Fruit fly (Drosophila melanogaster) whole organism, embryonic: ENCODE data around the gene alpha-Est8.
A peak's percentile ranks its signal among the peaks of the same experiment; 100 is the strongest.

Source experiments
- ATbp ChIP-seq: fragments of 200-800 bp; sonication (Bioruptor generic); optimal IDR thresholded peaks from 2 replicates; lab custom pipeline; 2017; ENCODE audit warnings: missing biosample characterization, mild to moderate bottlenecking, missing genetic modification characterization, missing genetic modification reagents
- Abd-B ChIP-seq: fragments of 200-800 bp; sonication (Bioruptor generic); optimal IDR thresholded peaks from 2 replicates; lab custom pipeline; 2018; ENCODE audit warnings: missing biosample characterization, mild to moderate bottlenecking, missing genetic modification characterization, moderate library complexity
- Ada2b ChIP-seq: fragments of 200-800 bp; sonication (Bioruptor generic); IDR thresholded peaks from 2 replicates; pipeline ENCODE4 v1.3.6; 2022; ENCODE audit warnings: missing biosample characterization, missing genetic modification characterization
- B-H1 ChIP-seq: fragments of 200-800 bp; sonication (Bioruptor generic); IDR thresholded peaks from 3 replicates; pipeline ENCODE4 v1.3.6; 2022; ENCODE audit warnings: missing biosample characterization, missing genetic modification characterization
- CG10654 ChIP-seq: fragments of 200-800 bp; sonication (Bioruptor generic); optimal IDR thresholded peaks from 2 replicates; lab custom pipeline; 2016; ENCODE audit warnings: missing biosample characterization, missing genetic modification characterization
- CG11723 ChIP-seq: fragments of 200-800 bp; sonication (Bioruptor generic); optimal IDR thresholded peaks from 2 replicates; lab custom pipeline; 2017; ENCODE audit warnings: missing biosample characterization, mild to moderate bottlenecking, missing genetic modification characterization
- CG12104 ChIP-seq: fragments of 200-800 bp; sonication (Bioruptor generic); optimal IDR thresholded peaks from 3 replicates; lab custom pipeline; 2016; ENCODE audit warnings: missing biosample characterization, missing genetic modification characterization
- CG12155 ChIP-seq: fragments of 200-800 bp; sonication (Bioruptor generic); optimal IDR thresholded peaks from 3 replicates; lab custom pipeline; 2016; ENCODE audit warnings: missing biosample characterization, missing genetic modification characterization
- CG1233 ChIP-seq: fragments of 200-800 bp; sonication (Bioruptor generic); optimal IDR thresholded peaks from 4 replicates; lab custom pipeline; 2018; ENCODE audit warnings: missing biosample characterization, mild to moderate bottlenecking, missing genetic modification characterization
- CG14441 ChIP-seq: fragments of 200-800 bp; sonication (Bioruptor generic); IDR thresholded peaks from 2 replicates; pipeline ENCODE4 v1.3.6; 2022; ENCODE audit warnings: missing biosample characterization, missing genetic modification characterization
- CG1529 ChIP-seq: fragments of 200-800 bp; sonication (Bioruptor generic); optimal IDR thresholded peaks from 3 replicates; lab custom pipeline; 2018; ENCODE audit warnings: missing biosample characterization, missing genetic modification characterization
- CG1602 ChIP-seq: fragments of 200-800 bp; sonication (Bioruptor generic); optimal IDR thresholded peaks from 3 replicates; lab custom pipeline; 2016; ENCODE audit warnings: missing biosample characterization, missing genetic modification characterization
- CG17361 ChIP-seq: fragments of 200-800 bp; sonication (Bioruptor generic); IDR thresholded peaks from 3 replicates; pipeline ENCODE4 v1.3.6; 2022; ENCODE audit warnings: missing biosample characterization, missing genetic modification characterization
- CG17912 ChIP-seq: fragments of 200-800 bp; sonication (Bioruptor generic); optimal IDR thresholded peaks from 2 replicates; lab custom pipeline; 2018; ENCODE audit warnings: missing biosample characterization, mild to moderate bottlenecking, missing genetic modification characterization
- CG30020 ChIP-seq: fragments of 200-800 bp; optimal IDR thresholded peaks from 2 replicates; lab custom pipeline; 2019; ENCODE audit warnings: missing biosample characterization, mild to moderate bottlenecking, missing genetic modification characterization, moderate library complexity
- CG31441 ChIP-seq: fragments of 200-800 bp; sonication (Bioruptor generic); IDR thresholded peaks from 2 replicates; pipeline ENCODE4 v1.3.6; 2022; ENCODE audit warnings: missing biosample characterization, missing genetic modification characterization
- CG3281 ChIP-seq: fragments of 200-800 bp; sonication (Bioruptor generic); optimal IDR thresholded peaks from 3 replicates; lab custom pipeline; 2017; ENCODE audit warnings: missing biosample characterization, mild to moderate bottlenecking, missing genetic modification characterization
- CG3407 ChIP-seq: fragments of 200-800 bp; sonication (Bioruptor generic); optimal IDR thresholded peaks from 2 replicates; lab custom pipeline; 2018; ENCODE audit warnings: missing biosample characterization, mild to moderate bottlenecking, missing genetic modification characterization
- CG34422 ChIP-seq: fragments of 200-800 bp; sonication (Bioruptor generic); IDR thresholded peaks from 3 replicates; pipeline ENCODE4 v1.3.6; 2022; ENCODE audit warnings: missing biosample characterization, missing genetic modification characterization
- CG4404 ChIP-seq: fragments of 200-800 bp; sonication (Bioruptor generic); IDR thresholded peaks from 2 replicates; pipeline ENCODE4 v1.3.6; 2022; ENCODE audit warnings: missing biosample characterization, missing genetic modification characterization
- CG5180 ChIP-seq: fragments of 200-800 bp; sonication (Bioruptor generic); optimal IDR thresholded peaks from 3 replicates; lab custom pipeline; 2017; ENCODE audit warnings: missing biosample characterization, missing genetic modification characterization, mild to moderate bottlenecking, moderate library complexity, missing genetic modification reagents
- CG6689 ChIP-seq: fragments of 200-800 bp; sonication (Bioruptor generic); IDR thresholded peaks from 2 replicates; pipeline ENCODE4 v1.3.6; 2022; ENCODE audit warnings: missing biosample characterization, missing genetic modification characterization
- CG8388 ChIP-seq: fragments of 200-800 bp; sonication (Bioruptor generic); optimal IDR thresholded peaks from 2 replicates; lab custom pipeline; 2019; ENCODE audit warnings: missing biosample characterization, mild to moderate bottlenecking, missing genetic modification characterization, moderate library complexity
- CG9437 ChIP-seq: fragments of 200-800 bp; sonication (Bioruptor generic); optimal IDR thresholded peaks from 2 replicates; lab custom pipeline; 2018; ENCODE audit warnings: missing biosample characterization, mild to moderate bottlenecking, missing genetic modification characterization
- D19A ChIP-seq: fragments of 200-800 bp; optimal IDR thresholded peaks from 3 replicates; lab custom pipeline; 2019; ENCODE audit warnings: missing biosample characterization, mild to moderate bottlenecking, missing genetic modification characterization, moderate library complexity
- H2.0 ChIP-seq: fragments of 200-800 bp; sonication (Bioruptor generic); IDR thresholded peaks from 2 replicates; pipeline ENCODE4 v1.3.6; 2022; ENCODE audit warnings: missing biosample characterization, missing genetic modification characterization
- HHEX ChIP-seq: fragments of 200-800 bp; sonication (Bioruptor generic); optimal IDR thresholded peaks from 3 replicates; lab custom pipeline; 2017; ENCODE audit warnings: missing biosample characterization, mild to moderate bottlenecking, missing genetic modification characterization, missing genetic modification reagents
- HLH54F ChIP-seq: fragments of 200-800 bp; sonication (Bioruptor generic); optimal IDR thresholded peaks from 3 replicates; lab custom pipeline; 2016; ENCODE audit warnings: missing biosample characterization, missing genetic modification characterization
- HmgD ChIP-seq: fragments of 200-800 bp; sonication (Bioruptor generic); optimal IDR thresholded peaks from 3 replicates; lab custom pipeline; 2016; ENCODE audit warnings: missing biosample characterization, missing genetic modification characterization
- Hmx ChIP-seq: fragments of 200-800 bp; sonication (Bioruptor generic); optimal IDR thresholded peaks from 2 replicates; lab custom pipeline; 2016; ENCODE audit warnings: missing biosample characterization, missing genetic modification characterization
- Hr3 ChIP-seq: fragments of 200-800 bp; sonication (Bioruptor generic); optimal IDR thresholded peaks from 3 replicates; lab custom pipeline; 2016; ENCODE audit warnings: missing biosample characterization, missing genetic modification characterization
- Max ChIP-seq: fragments of 200-800 bp; sonication (Bioruptor generic); optimal IDR thresholded peaks from 2 replicates; lab custom pipeline; 2016; ENCODE audit warnings: missing biosample characterization, mild to moderate bottlenecking, missing genetic modification characterization
- Oli ChIP-seq: fragments of 200-800 bp; sonication (Bioruptor generic); optimal IDR thresholded peaks from 2 replicates; lab custom pipeline; 2018; ENCODE audit warnings: missing biosample characterization, mild to moderate bottlenecking, missing genetic modification characterization, moderate library complexity
- Ptx1 ChIP-seq: fragments of 200-800 bp; sonication (Bioruptor generic); IDR thresholded peaks from 2 replicates; pipeline ENCODE4 v1.3.6; 2022; ENCODE audit warnings: missing biosample characterization, missing genetic modification characterization
- Sox100B ChIP-seq: fragments of 200-800 bp; sonication (Bioruptor generic); optimal IDR thresholded peaks from 3 replicates; lab custom pipeline; 2018; ENCODE audit warnings: missing biosample characterization, mild to moderate bottlenecking, missing genetic modification characterization
- Sox102F ChIP-seq: fragments of 200-800 bp; sonication (Bioruptor generic); optimal IDR thresholded peaks from 2 replicates; lab custom pipeline; 2018; ENCODE audit warnings: missing biosample characterization, mild to moderate bottlenecking, missing genetic modification characterization, moderate library complexity
- Xbp1 ChIP-seq: fragments of 200-800 bp; sonication (Bioruptor generic); optimal IDR thresholded peaks from 3 replicates; lab custom pipeline; 2016; ENCODE audit warnings: missing biosample characterization, mild to moderate bottlenecking, missing genetic modification characterization
- dmrt11E ChIP-seq: fragments of 200-800 bp; sonication (Bioruptor generic); optimal IDR thresholded peaks from 3 replicates; lab custom pipeline; 2018; ENCODE audit warnings: missing biosample characterization, mild to moderate bottlenecking, missing genetic modification characterization, moderate library complexity
- dpn ChIP-seq, 2 experiments: fragments of 200-800 bp; sonication (Bioruptor generic); optimal IDR thresholded peaks; 3 replicates each; lab custom pipeline; 2016; ENCODE audit warnings: missing biosample characterization in 2 of 2, missing genetic modification characterization in 2 of 2
- fd96Cb ChIP-seq: fragments of 200-800 bp; sonication (Bioruptor generic); optimal IDR thresholded peaks from 2 replicates; lab custom pipeline; 2018; ENCODE audit warnings: missing biosample characterization, mild to moderate bottlenecking, missing genetic modification characterization, moderate library complexity
- hkb ChIP-seq, 2 experiments: fragments of 200-800 bp in 1 of 2; fragments of >200 bp in 1 of 2; sonication (Bioruptor generic) in 1 of 2; IDR thresholded peaks in 1 of 2; optimal IDR thresholded peaks in 1 of 2; 2 replicates each; pipeline versions ENCODE4 v1.3.6 to Lab custom; 2017 to 2022; ENCODE audit warnings: missing biosample characterization in 1 of 2, missing genetic modification characterization in 1 of 2
- jumu ChIP-seq: fragments of 200-800 bp; sonication (Bioruptor generic); optimal IDR thresholded peaks from 3 replicates; lab custom pipeline; 2016; ENCODE audit warnings: missing biosample characterization, missing genetic modification characterization
- lmd ChIP-seq: fragments of 200-800 bp; sonication (Bioruptor generic); IDR thresholded peaks from 2 replicates; pipeline ENCODE4 v1.3.6; 2022; ENCODE audit warnings: missing biosample characterization, missing genetic modification characterization
- org-1 ChIP-seq: fragments of 200-800 bp; sonication (Bioruptor generic); optimal IDR thresholded peaks from 2 replicates; lab custom pipeline; 2017; ENCODE audit warnings: missing biosample characterization, missing genetic modification characterization
- otp ChIP-seq: fragments of 200-800 bp; sonication (Bioruptor generic); IDR thresholded peaks from 3 replicates; pipeline ENCODE4, ENCODE4 v1.3.6; 2022; ENCODE audit warnings: missing biosample characterization, missing genetic modification characterization
- repo ChIP-seq: fragments of 200-800 bp; sonication (Bioruptor generic); optimal IDR thresholded peaks from 2 replicates; lab custom pipeline; 2016; ENCODE audit warnings: missing biosample characterization, missing genetic modification characterization
- sc ChIP-seq, 3 experiments: fragments of >200 bp in 2 of 3; fragments of 200-800 bp in 1 of 3; sonication (Bioruptor generic) in 1 of 3; optimal IDR thresholded peaks; 2 replicates in 2 of 3; 3 replicates in 1 of 3; lab custom pipeline; 2017; ENCODE audit warnings: mild to moderate bottlenecking in 1 of 3, missing biosample characterization in 1 of 3, missing genetic modification characterization in 1 of 3, missing genetic modification reagents in 1 of 3
- sim ChIP-seq: fragments of 200-800 bp; sonication (Bioruptor generic); IDR thresholded peaks from 2 replicates; pipeline ENCODE4 v1.3.6; 2022; ENCODE audit warnings: missing biosample characterization, missing genetic modification characterization
- stc ChIP-seq: fragments of 200-800 bp; sonication (Bioruptor generic); IDR thresholded peaks from 2 replicates; pipeline ENCODE4 v1.3.6; 2022; ENCODE audit warnings: missing biosample characterization, missing genetic modification characterization
- trem ChIP-seq: fragments of 200-800 bp; optimal IDR thresholded peaks from 3 replicates; lab custom pipeline; 2019; ENCODE audit warnings: missing biosample characterization, mild to moderate bottlenecking, missing genetic modification characterization, moderate library complexity

Gene alpha-Est8

DNA sequence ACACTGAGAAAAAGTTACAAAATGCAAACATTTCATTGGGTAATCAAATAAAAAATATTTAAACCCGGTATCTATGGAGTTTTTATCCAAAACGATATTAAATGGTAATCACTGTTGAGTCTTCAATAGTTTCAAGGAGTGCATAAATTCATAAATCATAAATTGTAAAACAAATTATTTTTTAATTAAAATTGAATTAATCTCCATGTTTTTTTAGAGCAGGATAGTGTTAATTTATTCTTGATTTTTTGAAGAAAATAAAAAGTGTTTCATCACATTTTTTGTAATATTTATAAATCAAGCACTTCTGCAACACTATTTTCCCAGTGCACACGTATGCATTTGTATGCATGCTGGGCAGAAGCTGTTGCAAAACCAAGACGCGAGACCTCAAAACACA is 24.6 kb downstream of the alpha-Est8 start (continued):
- TF ChIP-seq otp (GFP tag; lab: Robert Waterston, UW), result no peak
- TF ChIP-seq H2.0 (GFP tag; lab: Robert Waterston, UW), result peak; percentile 24; the same call in 1 of the 2 replicates
- TF ChIP-seq sc (optimal IDR thresholded peaks at IDR 0.05; lab: Kevin White, UChicago), result no peak
- peak; percentile 13 for TF ChIP-seq sc (GFP tag; optimal IDR thresholded peaks at IDR 0.05; lab: Kevin White, UChicago)
- TF ChIP-seq CG34422 (GFP tag; lab: Robert Waterston, UW), result 0 out of 3 replicates have a peak, but pooled peaks have one; percentile 46
- peak; percentile 89 for TF ChIP-seq Sox100B (GFP tag; lab: Kevin White, UChicago)
- TF ChIP-seq CG14441, result peak; percentile 33; the same call in 1 of the 2 replicates
- no peak; the same call in 1 of the 3 replicates for TF ChIP-seq B-H1 (GFP tag; lab: Robert Waterston, UW)
- peak; percentile 45; the same call in 1 of the 2 replicates for TF ChIP-seq CG6689 (GFP tag; lab: Robert Waterston, UW)
- TF ChIP-seq hkb (optimal IDR thresholded peaks at IDR 0.05; lab: Kevin White, UChicago), result no peak
- TF ChIP-seq hkb (GFP tag; IDR thresholded peaks at IDR 0.05; lab: Robert Waterston, UW), result peak; percentile 67
- TF ChIP-seq Hr3 (GFP tag; lab: Kevin White, UChicago), result peak; percentile 44
- TF ChIP-seq lmd (GFP tag; lab: Robert Waterston, UW), result peak; percentile 36; the same call in 1 of the 2 replicates
- TF ChIP-seq repo, result no peak
- no peak for TF ChIP-seq dmrt11E
- TF ChIP-seq CG11723 (GFP tag; lab: Kevin White, UChicago), result peak; percentile 29
- no peak for TF ChIP-seq D19A (tag; lab: Kevin White, UChicago)
- peak; percentile 63 for TF ChIP-seq ATbp (GFP tag; lab: Kevin White, UChicago)
- peak; percentile 80 for TF ChIP-seq Oli (tag; lab: Kevin White, UChicago)
- TF ChIP-seq CG10654 (GFP tag; lab: Kevin White, UChicago), result peak; percentile 43
- no peak for TF ChIP-seq HmgD (GFP tag; lab: Kevin White, UChicago)
- no peak for TF ChIP-seq trem (tag; lab: Kevin White, UChicago)
- TF ChIP-seq CG12104 (GFP tag; lab: Kevin White, UChicago), result peak; percentile 52
- peak; percentile 11 for TF ChIP-seq CG1529 (GFP tag; lab: Kevin White, UChicago)
- TF ChIP-seq Ada2b (GFP tag; lab: Robert Waterston, UW), result peak; percentile 28; the same call in 1 of the 2 replicates
- TF ChIP-seq fd96Cb (tag; lab: Kevin White, UChicago), result peak; percentile 75
- peak; percentile 73 for TF ChIP-seq CG9437 (GFP tag; lab: Kevin White, UChicago)
- peak; percentile 4 for TF ChIP-seq Hmx (GFP tag; lab: Kevin White, UChicago)
- peak; percentile 21 for TF ChIP-seq CG3281 (GFP tag; lab: Kevin White, UChicago)
- TF ChIP-seq HHEX (GFP tag; lab: Kevin White, UChicago), result peak; percentile 43
- no peak for TF ChIP-seq CG30020 (tag; lab: Kevin White, UChicago)
- no peak for TF ChIP-seq HLH54F (GFP tag; lab: Kevin White, UChicago)
- peak; percentile 90 for TF ChIP-seq Sox102F
- TF ChIP-seq CG4404 (GFP tag; lab: Robert Waterston, UW), result no peak
- TF ChIP-seq dpn (GFP tag; optimal IDR thresholded peaks at IDR 0.05; lab: Kevin White, UChicago), result peak in 1 of 2 experiments; percentile 57
- peak; percentile 21 for TF ChIP-seq CG3407 (GFP tag; lab: Kevin White, UChicago)
- TF ChIP-seq Max (GFP tag; lab: Kevin White, UChicago), result peak; percentile 5
- no peak for TF ChIP-seq CG17912 (GFP tag; lab: Kevin White, UChicago)
- TF ChIP-seq Xbp1 (GFP tag; lab: Kevin White, UChicago), result peak; percentile 62
- peak; percentile 89 for TF ChIP-seq CG31441 (GFP tag; lab: Robert Waterston, UW)
- no peak for TF ChIP-seq sim (GFP tag; lab: Robert Waterston, UW)
- peak; percentile 74 for TF ChIP-seq Abd-B
- TF ChIP-seq CG17361 (GFP tag; lab: Robert Waterston, UW), result peak; percentile 91
- TF ChIP-seq CG1602, result peak; percentile 55
- TF ChIP-seq CG5180 (GFP tag; lab: Kevin White, UChicago), result peak; percentile 47
- TF ChIP-seq Ptx1 (GFP tag; lab: Robert Waterston, UW), result peak; percentile 66
- TF ChIP-seq stc (GFP tag; lab: Robert Waterston, UW), result peak; percentile 38; the same call in 1 of the 2 replicates
- TF ChIP-seq CG1233 (GFP tag; lab: Kevin White, UChicago), result peak; percentile 61
- peak; percentile 26 for TF ChIP-seq CG12155 (GFP tag; lab: Kevin White, UChicago)
- TF ChIP-seq org-1, result peak; percentile 35
- TF ChIP-seq jumu (GFP tag; lab: Kevin White, UChicago), result no peak
- peak; percentile 66 for TF ChIP-seq CG8388 (GFP tag; lab: Kevin White, UChicago)
